Worm (Caenorhabditis elegans) whole organism, L1 larva: ENCODE results near the gene C33A12.3.
A peak's percentile ranks its signal among the peaks of the same experiment; 100 is the strongest.

Experiments
- F16B12.6 ChIP-seq: fragments of 150-350 bp; optimal IDR thresholded peaks from 2 replicates; lab custom pipeline; 2014; ENCODE audit warnings: missing biosample characterization, missing genetic modification characterization
- Y116A8C.19 ChIP-seq: sonication (generic microtip); optimal IDR thresholded peaks from 2 replicates; lab custom pipeline; 2016; ENCODE audit warnings: missing compliant biosample characterization, missing genetic modification characterization, borderline replicate concordance
- aha-1 ChIP-seq: fragments of 150-350 bp; optimal IDR thresholded peaks from 2 replicates; lab custom pipeline; 2014; ENCODE audit warnings: missing biosample characterization, missing genetic modification characterization
- aly-2 ChIP-seq: fragments of 150-350 bp; optimal IDR thresholded peaks from 2 replicates; lab custom pipeline; 2014; ENCODE audit warnings: missing biosample characterization, missing genetic modification characterization
- blmp-1 ChIP-seq: fragments of 150-350 bp; optimal IDR thresholded peaks from 2 replicates; lab custom pipeline; 2014; ENCODE audit warnings: missing biosample characterization, missing genetic modification characterization
- ceh-63 ChIP-seq: fragments of 200-800 bp; sonication (Bioruptor generic); optimal IDR thresholded peaks from 2 replicates; lab custom pipeline; 2018; ENCODE audit warnings: mild to moderate bottlenecking, missing genetic modification characterization, missing compliant biosample characterization
- ceh-82 ChIP-seq, 3 experiments: fragments of 150-350 bp in 1 of 3; sonication (generic microtip) in 2 of 3; optimal IDR thresholded peaks; 2 replicates each; lab custom pipeline; 2014 to 2017; ENCODE audit warnings: missing biosample characterization in 3 of 3, missing genetic modification characterization in 3 of 3
- ces-1 ChIP-seq: fragments of 150-350 bp; optimal IDR thresholded peaks from 2 replicates; lab custom pipeline; 2014; ENCODE audit warnings: missing biosample characterization, missing genetic modification reagents, missing genetic modification characterization
- dpl-1 ChIP-seq, 3 experiments: fragments of 150-350 bp in 2 of 3; sonication (generic microtip) in 1 of 3; optimal IDR thresholded peaks; 2 replicates each; lab custom pipeline; 2014 to 2017; ENCODE audit warnings: missing biosample characterization in 3 of 3, missing genetic modification characterization in 3 of 3, missing genetic modification reagents in 3 of 3
- efl-1 ChIP-seq, 4 experiments: fragments of 150-350 bp; optimal IDR thresholded peaks in 3 of 4; peaks in 1 of 4; 1 replicate in 1 of 4; 2 replicates in 3 of 4; lab custom pipeline; 2014; ENCODE audit warnings: missing biosample characterization in 2 of 4, missing genetic modification characterization in 2 of 4, missing genetic modification reagents in 2 of 4
- efl-3 ChIP-seq: fragments of 200-800 bp; sonication (Bioruptor generic); optimal IDR thresholded peaks from 2 replicates; lab custom pipeline; 2018; ENCODE audit warnings: mild to moderate bottlenecking, missing genetic modification characterization, missing compliant biosample characterization
- egl-13 ChIP-seq: sonication (generic microtip); optimal IDR thresholded peaks from 2 replicates; lab custom pipeline; 2016; ENCODE audit warnings: missing genotype, missing genetic modification reagents, missing genetic modification characterization, missing compliant biosample characterization
- egl-27 ChIP-seq, 2 experiments: fragments of 150-350 bp in 1 of 2; sonication (generic microtip); optimal IDR thresholded peaks; 3 replicates each; lab custom pipeline; 2017 to 2018; ENCODE audit warnings: missing biosample characterization in 2 of 2, missing genetic modification characterization in 2 of 2, missing genetic modification reagents in 2 of 2
- elt-2 ChIP-seq: sonication (generic microtip); optimal IDR thresholded peaks from 2 replicates; lab custom pipeline; 2016; ENCODE audit warnings: missing genetic modification characterization, mild to moderate bottlenecking, inconsistent platforms, missing compliant biosample characterization, missing genetic modification reagents
- elt-3 ChIP-seq, 6 experiments: fragments of 150-350 bp in 1 of 6; sonication (generic microtip); optimal IDR thresholded peaks; 2 replicates each; lab custom pipeline; 2017 to 2018; ENCODE audit warnings: missing biosample characterization in 6 of 6, missing genetic modification characterization in 6 of 6, inconsistent platforms in 1 of 6
- fkh-10 ChIP-seq: sonication (generic microtip); optimal IDR thresholded peaks from 2 replicates; lab custom pipeline; 2017; ENCODE audit warnings: missing biosample characterization, missing genetic modification reagents, missing genetic modification characterization
- fkh-8 ChIP-seq: sonication (generic microtip); optimal IDR thresholded peaks from 2 replicates; lab custom pipeline; 2016; ENCODE audit warnings: mild to moderate bottlenecking, missing genetic modification characterization, missing compliant biosample characterization
- grh-1 ChIP-seq: fragments of 200-800 bp; sonication (Bioruptor generic); IDR thresholded peaks from 2 replicates; pipeline ENCODE4 v1.3.6; 2022; ENCODE audit warnings: missing genetic modification reagents, missing genetic modification characterization, missing compliant biosample characterization
- hlh-4 ChIP-seq: sonication (generic microtip); optimal IDR thresholded peaks from 2 replicates; lab custom pipeline; 2016; ENCODE audit warnings: mild to moderate bottlenecking, missing genetic modification characterization, missing compliant biosample characterization
- irx-1 ChIP-seq: sonication (generic microtip); optimal IDR thresholded peaks from 2 replicates; lab custom pipeline; 2016; ENCODE audit warnings: missing genetic modification characterization, missing compliant biosample characterization
- isw-1 ChIP-seq: fragments of 200-800 bp; sonication (Bioruptor generic); IDR thresholded peaks from 2 replicates; pipeline ENCODE4 v1.3.6; 2022; ENCODE audit warnings: missing genetic modification characterization, missing compliant biosample characterization
- jun-1 ChIP-seq: fragments of 150-350 bp; optimal IDR thresholded peaks from 2 replicates; lab custom pipeline; 2014; ENCODE audit warnings: missing biosample characterization, missing genetic modification reagents, missing genetic modification characterization
- lin-14 ChIP-seq: fragments of 200-800 bp; sonication (Bioruptor generic); optimal IDR thresholded peaks from 2 replicates; lab custom pipeline; 2018; ENCODE audit warnings: mild to moderate bottlenecking, missing genetic modification characterization, moderate library complexity, missing compliant biosample characterization
- lin-15B ChIP-seq: fragments of 150-350 bp; sonication (generic microtip); optimal IDR thresholded peaks from 3 replicates; lab custom pipeline; 2014; ENCODE audit warnings: missing biosample characterization, missing genetic modification characterization
- lir-3 ChIP-seq: sonication (generic microtip); optimal IDR thresholded peaks from 2 replicates; lab custom pipeline; 2016; ENCODE audit warnings: mild to moderate bottlenecking, missing genetic modification characterization, moderate library complexity, missing compliant biosample characterization; ENCODE audit not compliant: poor library complexity
- lsy-2 ChIP-seq, 2 experiments: fragments of 150-350 bp; optimal IDR thresholded peaks; 2 replicates each; lab custom pipeline; 2014; ENCODE audit warnings: missing biosample characterization in 2 of 2, missing genetic modification characterization in 2 of 2
- mdl-1 ChIP-seq, 2 experiments: fragments of 150-350 bp; optimal IDR thresholded peaks; 2 replicates each; lab custom pipeline; 2014 to 2017; ENCODE audit warnings: missing biosample characterization in 2 of 2, missing genetic modification characterization in 2 of 2, inconsistent platforms in 1 of 2
- mef-2 ChIP-seq: fragments of 150-350 bp; optimal IDR thresholded peaks from 2 replicates; lab custom pipeline; 2014; ENCODE audit warnings: missing biosample characterization, missing genetic modification characterization
- mep-1 ChIP-seq: fragments of 150-350 bp; optimal IDR thresholded peaks from 2 replicates; lab custom pipeline; 2014; ENCODE audit warnings: missing biosample characterization, missing genetic modification characterization
- nhr-11 ChIP-seq: fragments of 150-350 bp; optimal IDR thresholded peaks from 2 replicates; lab custom pipeline; 2014; ENCODE audit warnings: missing biosample characterization, missing genetic modification characterization
- nhr-12 ChIP-seq: sonication (generic microtip); optimal IDR thresholded peaks from 2 replicates; lab custom pipeline; 2017; ENCODE audit warnings: missing biosample characterization, missing genetic modification characterization
- nhr-20 ChIP-seq: sonication (generic microtip); optimal IDR thresholded peaks from 2 replicates; lab custom pipeline; 2016; ENCODE audit warnings: mild to moderate bottlenecking, missing genetic modification characterization, missing compliant biosample characterization
- nhr-237 ChIP-seq: fragments of 150-350 bp; optimal IDR thresholded peaks from 2 replicates; lab custom pipeline; 2014; ENCODE audit warnings: missing biosample characterization, missing genetic modification characterization
- nhr-28 ChIP-seq: fragments of 150-350 bp; optimal IDR thresholded peaks from 2 replicates; lab custom pipeline; 2014; ENCODE audit warnings: missing biosample characterization, missing genetic modification characterization
- nhr-47 ChIP-seq: sonication (generic microtip); optimal IDR thresholded peaks from 2 replicates; lab custom pipeline; 2016; ENCODE audit warnings: mild to moderate bottlenecking, missing genetic modification characterization, moderate library complexity, missing compliant biosample characterization
- nhr-76 ChIP-seq: sonication (generic microtip); optimal IDR thresholded peaks from 2 replicates; lab custom pipeline; 2017; ENCODE audit warnings: missing biosample characterization, missing genetic modification characterization
- nhr-85 ChIP-seq: sonication (generic microtip); peaks from one replicate; lab custom pipeline; 2016; ENCODE audit warnings: missing genetic modification characterization, inconsistent platforms, missing compliant biosample characterization
- nhr-90 ChIP-seq: sonication (generic microtip); optimal IDR thresholded peaks from 2 replicates; lab custom pipeline; 2016; ENCODE audit warnings: mild to moderate bottlenecking, missing genetic modification characterization, missing compliant biosample characterization; ENCODE audit not compliant: poor library complexity
- pqm-1 ChIP-seq: sonication (generic microtip); optimal IDR thresholded peaks from 3 replicates; lab custom pipeline; 2017; ENCODE audit warnings: missing biosample characterization, missing genetic modification characterization
- rnt-1 ChIP-seq: sonication (generic microtip); optimal IDR thresholded peaks from 2 replicates; lab custom pipeline; 2016; ENCODE audit warnings: mild to moderate bottlenecking, missing genetic modification characterization, moderate library complexity, missing compliant biosample characterization
- snpc-4 ChIP-seq: fragments of 150-350 bp; optimal IDR thresholded peaks from 2 replicates; lab custom pipeline; 2014; ENCODE audit warnings: missing biosample characterization, missing genetic modification characterization
- snu-23 ChIP-seq: sonication (generic microtip); optimal IDR thresholded peaks from 2 replicates; lab custom pipeline; 2016; ENCODE audit warnings: missing genetic modification characterization, missing compliant biosample characterization
- sup-37 ChIP-seq: fragments of 200-800 bp; sonication (Bioruptor generic); optimal IDR thresholded peaks from 2 replicates; lab custom pipeline; 2018; ENCODE audit warnings: mild to moderate bottlenecking, missing genetic modification characterization, missing compliant biosample characterization
- swsn-7 ChIP-seq: sonication (generic microtip); optimal IDR thresholded peaks from 2 replicates; lab custom pipeline; 2016; ENCODE audit warnings: missing genetic modification characterization, missing compliant biosample characterization
- unc-86 ChIP-seq: sonication (generic microtip); optimal IDR thresholded peaks from 2 replicates; lab custom pipeline; 2016; ENCODE audit warnings: missing genetic modification characterization, missing compliant biosample characterization
- xbp-1 ChIP-seq: sonication (generic microtip); optimal IDR thresholded peaks from 2 replicates; lab custom pipeline; 2016; ENCODE audit warnings: missing genetic modification characterization, missing compliant biosample characterization
- zag-1 ChIP-seq: fragments of 150-350 bp; optimal IDR thresholded peaks from 2 replicates; lab custom pipeline; 2014; ENCODE audit warnings: missing biosample characterization, missing genetic modification characterization
- ztf-11 ChIP-seq, 2 experiments: sonication (generic microtip); optimal IDR thresholded peaks; 2 replicates each; lab custom pipeline; 2016 to 2017; ENCODE audit warnings: missing genetic modification characterization in 2 of 2, missing biosample characterization in 1 of 2, missing compliant biosample characterization in 1 of 2

The C33A12.3 gene

DNA sequence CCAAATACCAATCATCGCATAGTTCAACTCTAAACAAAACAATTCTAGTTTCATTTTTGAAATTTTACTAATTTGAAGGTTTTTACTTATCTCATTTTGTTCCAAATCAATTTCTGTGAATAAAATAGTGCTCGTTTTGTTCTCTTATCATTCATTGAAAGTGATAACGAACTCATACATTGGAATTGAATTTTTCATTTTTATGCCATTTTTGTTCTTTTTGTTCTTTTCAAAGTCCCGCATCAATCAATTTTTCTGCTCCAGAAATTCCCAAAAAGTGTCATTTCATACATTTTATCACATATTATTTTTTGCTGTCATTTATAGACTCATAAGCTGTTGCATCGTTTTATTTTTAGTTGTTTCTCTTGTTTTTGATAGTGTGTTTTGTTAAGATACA lies 24.7 kb upstream of the C33A12.3 start:
- TF ChIP-seq elt-2 (tag; lab: Kevin White, UChicago), result peak; percentile 39
- TF ChIP-seq dpl-1 (GFP tag; optimal IDR thresholded peaks at IDR 0.05; lab: Kevin White, UChicago), result no peak

DNA sequence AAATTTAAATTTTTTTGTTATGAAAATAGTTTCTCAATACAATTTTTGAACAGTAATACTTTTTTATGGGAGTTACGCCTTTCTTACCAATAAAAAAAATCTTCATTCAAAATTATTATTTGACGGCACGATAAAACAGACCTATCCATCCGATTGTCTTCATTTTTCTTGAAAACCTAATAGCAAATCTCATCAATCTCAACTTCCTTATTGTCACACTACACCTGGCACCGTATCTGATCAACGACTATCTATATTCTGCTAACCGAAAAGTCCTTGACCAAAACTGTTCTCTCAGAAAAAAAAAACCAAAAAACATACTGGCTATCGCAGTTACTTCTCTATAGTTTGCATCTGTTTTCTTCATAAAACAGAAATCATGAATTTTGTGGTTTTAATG lies 23.3 kb upstream of the C33A12.3 start:
- peak; percentile 82 for TF ChIP-seq nhr-85
- peak; percentile 22 for TF ChIP-seq blmp-1 (tag; lab: Kevin White, UChicago)
- TF ChIP-seq isw-1 (GFP tag; lab: Robert Waterston, UW), result no peak
- TF ChIP-seq lin-14 (GFP tag; lab: Kevin White, UChicago), result peak; percentile 19
- peak; percentile 16 for TF ChIP-seq nhr-20 (tag; lab: Kevin White, UChicago)

DNA sequence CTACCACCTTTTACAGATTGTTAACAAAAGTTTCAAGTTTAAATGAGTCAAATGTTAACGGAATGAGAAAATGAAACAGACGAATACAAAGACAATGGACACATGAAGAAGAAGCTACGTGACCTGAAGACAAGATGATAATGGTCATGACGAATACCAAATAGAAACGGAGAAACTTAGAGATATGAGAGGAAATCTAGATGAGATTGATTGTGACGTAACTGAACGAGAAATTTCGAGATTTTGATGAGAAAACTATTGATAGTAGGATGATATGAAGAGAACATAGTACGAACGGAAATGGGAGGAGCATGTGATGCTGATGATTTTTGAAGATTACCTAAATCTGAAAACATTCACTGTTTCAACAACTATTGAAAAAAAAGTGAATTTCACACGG lies 22.3 kb upstream of the C33A12.3 start:
- TF ChIP-seq isw-1 (GFP tag; lab: Robert Waterston, UW), result no peak
- TF ChIP-seq elt-3 (tag; optimal IDR thresholded peaks at IDR 0.05; lab: Kevin White, UChicago), result peak in 5 of 6 experiments; percentile 46 to 81 (median 76)
- TF ChIP-seq hlh-4 (tag; lab: Kevin White, UChicago), result no peak
- no peak for TF ChIP-seq lin-15B (tag; lab: Kevin White, UChicago)
- TF ChIP-seq efl-3, result no peak
- peak; percentile 58 for TF ChIP-seq snu-23 (GFP tag; lab: Kevin White, UChicago)
- no peak for TF ChIP-seq ceh-63 (GFP tag; lab: Kevin White, UChicago)
- TF ChIP-seq swsn-7 (tag; lab: Kevin White, UChicago), result no peak
- TF ChIP-seq mdl-1 (tag; optimal IDR thresholded peaks at IDR 0.05; lab: Kevin White, UChicago), result no peak
- TF ChIP-seq mef-2 (tag; lab: Kevin White, UChicago), result no peak
- TF ChIP-seq fkh-10 (GFP tag; lab: Kevin White, UChicago), result no peak
- no peak for TF ChIP-seq dpl-1 (GFP tag; optimal IDR thresholded peaks at IDR 0.05; lab: Kevin White, UChicago)
- no peak for TF ChIP-seq fkh-8 (tag; lab: Kevin White, UChicago)
- no peak for TF ChIP-seq unc-86 (tag; lab: Kevin White, UChicago)
- no peak for TF ChIP-seq nhr-76 (tag; lab: Kevin White, UChicago)
- no peak for TF ChIP-seq mep-1
- TF ChIP-seq zag-1 (tag; lab: Kevin White, UChicago), result no peak
- peak; percentile 39 for TF ChIP-seq nhr-90 (tag; lab: Kevin White, UChicago)
- TF ChIP-seq lsy-2 (tag; optimal IDR thresholded peaks at IDR 0.05; lab: Kevin White, UChicago), result no peak
- TF ChIP-seq nhr-47 (tag; lab: Kevin White, UChicago), result no peak
- TF ChIP-seq irx-1 (tag; lab: Kevin White, UChicago), result no peak
- TF ChIP-seq grh-1 (GFP tag; lab: Robert Waterston, UW), result no peak
- no peak for TF ChIP-seq ceh-82 (tag; optimal IDR thresholded peaks at IDR 0.05; lab: Kevin White, UChicago)
- no peak for TF ChIP-seq aha-1 (tag; lab: Kevin White, UChicago)
- no peak for TF ChIP-seq jun-1 (tag; lab: Kevin White, UChicago)
- TF ChIP-seq lir-3 (tag; lab: Kevin White, UChicago), result no peak
- no peak for TF ChIP-seq sup-37
- no peak for TF ChIP-seq nhr-237 (tag; lab: Kevin White, UChicago)
- TF ChIP-seq efl-1 (optimal IDR thresholded peaks at IDR 0.05; lab: Kevin White, UChicago), result no peak
- no peak for TF ChIP-seq efl-1 (GFP tag; optimal IDR thresholded peaks at IDR 0.05 in 1 of 2; lab: Kevin White, UChicago)
- TF ChIP-seq rnt-1 (tag; lab: Kevin White, UChicago), result no peak
- TF ChIP-seq nhr-12, result no peak
- no peak for TF ChIP-seq snpc-4
- TF ChIP-seq F16B12.6 (tag; lab: Kevin White, UChicago), result no peak
- no peak for TF ChIP-seq ztf-11 (tag; optimal IDR thresholded peaks at IDR 0.05; lab: Kevin White, UChicago)
- TF ChIP-seq egl-13 (tag; lab: Kevin White, UChicago), result no peak
- TF ChIP-seq nhr-11 (tag; lab: Kevin White, UChicago), result no peak
- TF ChIP-seq nhr-28 (tag; lab: Kevin White, UChicago), result no peak
- no peak for TF ChIP-seq xbp-1 (tag; lab: Kevin White, UChicago)
- TF ChIP-seq aly-2 (tag; lab: Kevin White, UChicago), result no peak
- no peak for TF ChIP-seq Y116A8C.19 (tag; lab: Kevin White, UChicago)
- peak; percentile 76 for TF ChIP-seq blmp-1 (tag; lab: Kevin White, UChicago)
- no peak for TF ChIP-seq ces-1
- no peak for TF ChIP-seq egl-27 (tag; optimal IDR thresholded peaks at IDR 0.05; lab: Kevin White, UChicago)
- TF ChIP-seq pqm-1, result no peak
